Worm (Caenorhabditis elegans) whole organism, young adult: ENCODE measurements around the gene kvs-3.

ENCODE experiments used
- F23B12.7 ChIP-seq: sonication (generic microtip); optimal IDR thresholded peaks from 2 replicates; lab custom pipeline; 2017; ENCODE audit warnings: missing genetic modification characterization, mild to moderate bottlenecking, missing compliant biosample characterization, antibody characterized with exemption, moderate library complexity; ENCODE audit not compliant: insufficient read depth
- F33H1.4 ChIP-seq: fragments of 200-800 bp; sonication (Bioruptor generic); IDR thresholded peaks from 2 replicates; pipeline ENCODE4 v1.3.6; 2022; ENCODE audit warnings: missing genetic modification reagents, missing genetic modification characterization, missing compliant biosample characterization
- F39B2.1 ChIP-seq: fragments of 200-800 bp; sonication (Bioruptor generic); IDR thresholded peaks from 2 replicates; pipeline ENCODE4 v1.3.6; 2022; ENCODE audit warnings: missing genetic modification reagents, missing genetic modification characterization, missing compliant biosample characterization
- F57C9.4 ChIP-seq: sonication (generic microtip); optimal IDR thresholded peaks from 2 replicates; lab custom pipeline; 2017; ENCODE audit warnings: mild to moderate bottlenecking, missing genetic modification characterization, missing compliant biosample characterization
- K12H6.12 ChIP-seq: fragments of 200-800 bp; sonication (Bioruptor generic); optimal IDR thresholded peaks from 2 replicates; lab custom pipeline; 2018; ENCODE audit warnings: mild to moderate bottlenecking, missing genetic modification characterization, missing compliant biosample characterization
- T07F8.4 ChIP-seq: sonication (generic microtip); optimal IDR thresholded peaks from 2 replicates; lab custom pipeline; 2016; ENCODE audit warnings: mild to moderate bottlenecking, missing genetic modification characterization, moderate library complexity, missing compliant biosample characterization
- T26A5.8 ChIP-seq: sonication (generic microtip); optimal IDR thresholded peaks from 2 replicates; lab custom pipeline; 2016; ENCODE audit warnings: missing genetic modification characterization, missing compliant biosample characterization
- Y53G8AR.9 ChIP-seq: fragments of 200-800 bp; sonication (Bioruptor generic); conservative IDR thresholded peaks from 2 replicates; pipeline ENCODE4 v1.3.6; 2022; ENCODE audit warnings: missing genetic modification reagents, missing genetic modification characterization, missing compliant biosample characterization
- Y79H2A.3 ChIP-seq: fragments of 200-800 bp; sonication (Bioruptor generic); conservative IDR thresholded peaks from 2 replicates; pipeline ENCODE4 v1.3.6; 2022; ENCODE audit warnings: missing genetic modification reagents, missing genetic modification characterization, missing compliant biosample characterization
- akir-1 ChIP-seq: fragments of 200-800 bp; sonication (Bioruptor generic); optimal IDR thresholded peaks from 2 replicates; lab custom pipeline; 2018; ENCODE audit warnings: mild to moderate bottlenecking, missing genetic modification characterization, moderate library complexity, missing compliant biosample characterization
- ama-1 ChIP-seq, 3 experiments: fragments of 150-350 bp in 1 of 3; sonication (generic microtip) in 2 of 3; optimal IDR thresholded peaks; 2 replicates each; lab custom pipeline; 2014 to 2018; ENCODE audit warnings: missing biosample characterization in 2 of 3, missing genetic modification characterization in 2 of 3, missing genetic modification reagents in 2 of 3
- athp-1 ChIP-seq: sonication (generic microtip); optimal IDR thresholded peaks from 2 replicates; lab custom pipeline; 2017; ENCODE audit warnings: mild to moderate bottlenecking, missing genetic modification characterization, missing compliant biosample characterization
- cebp-1 ChIP-seq, 2 experiments: fragments of 200-800 bp in 1 of 2; sonication (Bioruptor generic) in 1 of 2; sonication (generic microtip) in 1 of 2; IDR thresholded peaks in 1 of 2; optimal IDR thresholded peaks in 1 of 2; 2 replicates each; pipeline versions ENCODE4 v1.3.6 to Lab custom; 2017 to 2022; ENCODE audit warnings: missing compliant biosample characterization in 2 of 2, missing genetic modification characterization in 2 of 2, mild to moderate bottlenecking in 1 of 2, missing genetic modification reagents in 1 of 2, moderate library complexity in 1 of 2
- cebp-2 ChIP-seq: fragments of 200-800 bp; sonication (Bioruptor generic); IDR thresholded peaks from 2 replicates; pipeline ENCODE4 v1.3.6; 2022; ENCODE audit warnings: missing genetic modification characterization, missing compliant biosample characterization
- ceh-40 ChIP-seq: fragments of 200-800 bp; sonication (Bioruptor generic); IDR thresholded peaks from 2 replicates; pipeline ENCODE4 v1.3.6; 2022; ENCODE audit warnings: missing genetic modification characterization, missing compliant biosample characterization
- chd-7 ChIP-seq: sonication (generic microtip); optimal IDR thresholded peaks from 2 replicates; lab custom pipeline; 2016; ENCODE audit warnings: mild to moderate bottlenecking, missing genetic modification characterization, moderate library complexity, missing compliant biosample characterization
- die-1 ChIP-seq: sonication (generic microtip); optimal IDR thresholded peaks from 2 replicates; lab custom pipeline; 2016; ENCODE audit warnings: missing genotype, mild to moderate bottlenecking, missing genetic modification characterization, missing compliant biosample characterization
- dpff-1 ChIP-seq: sonication (generic microtip); optimal IDR thresholded peaks from 2 replicates; lab custom pipeline; 2017; ENCODE audit warnings: mild to moderate bottlenecking, missing genetic modification characterization, missing compliant biosample characterization
- dpl-1 ChIP-seq: fragments of 150-350 bp; optimal IDR thresholded peaks from 2 replicates; lab custom pipeline; 2014; ENCODE audit warnings: missing biosample characterization, missing genetic modification reagents, missing genetic modification characterization
- efl-1 ChIP-seq: fragments of 150-350 bp; optimal IDR thresholded peaks from 2 replicates; lab custom pipeline; 2014; ENCODE audit warnings: missing biosample characterization, missing genetic modification reagents, missing genetic modification characterization
- fkh-3 ChIP-seq: sonication (generic microtip); optimal IDR thresholded peaks from 2 replicates; lab custom pipeline; 2016; ENCODE audit warnings: mild to moderate bottlenecking, missing genetic modification characterization, missing compliant biosample characterization
- gei-17 ChIP-seq: fragments of 200-800 bp; sonication (Bioruptor generic); optimal IDR thresholded peaks from 2 replicates; lab custom pipeline; 2018; ENCODE audit warnings: mild to moderate bottlenecking, missing genetic modification characterization, missing compliant biosample characterization
- hrde-1 ChIP-seq: sonication (generic microtip); optimal IDR thresholded peaks from 2 replicates; lab custom pipeline; 2016; ENCODE audit warnings: missing genetic modification characterization, mild to moderate bottlenecking, missing compliant biosample characterization, moderate library complexity, missing genotype, missing genetic modification reagents, borderline replicate concordance
- let-526 ChIP-seq: fragments of 200-800 bp; sonication (Bioruptor generic); IDR thresholded peaks from 2 replicates; pipeline ENCODE4 v1.3.6; 2022; ENCODE audit warnings: missing genetic modification reagents, missing genetic modification characterization, missing compliant biosample characterization
- let-607 ChIP-seq, 2 experiments: fragments of 200-800 bp in 1 of 2; sonication (Bioruptor generic) in 1 of 2; sonication (generic microtip) in 1 of 2; optimal IDR thresholded peaks; 2 replicates each; lab custom pipeline; 2016 to 2018; ENCODE audit warnings: mild to moderate bottlenecking in 2 of 2, missing compliant biosample characterization in 2 of 2, missing genetic modification characterization in 2 of 2, moderate library complexity in 2 of 2, missing genotype in 1 of 2
- lin-26 ChIP-seq: fragments of 200-800 bp; sonication (Bioruptor generic); IDR thresholded peaks from 2 replicates; pipeline ENCODE4 v1.3.6; 2022; ENCODE audit warnings: missing genetic modification reagents, missing genetic modification characterization, missing compliant biosample characterization
- lin-35 ChIP-seq, 3 experiments: fragments of 150-350 bp in 2 of 3; sonication (generic microtip) in 1 of 3; optimal IDR thresholded peaks; 2 replicates each; lab custom pipeline; 2014 to 2018; ENCODE audit warnings: missing biosample characterization in 3 of 3, missing genetic modification characterization in 3 of 3, missing genetic modification reagents in 3 of 3
- lir-1 ChIP-seq: fragments of 200-800 bp; sonication (Bioruptor generic); conservative IDR thresholded peaks from 2 replicates; pipeline ENCODE4 v1.3.6; 2022; ENCODE audit warnings: missing genetic modification reagents, missing genetic modification characterization, missing compliant biosample characterization
- lsl-1 ChIP-seq: fragments of 200-800 bp; sonication (Bioruptor generic); optimal IDR thresholded peaks from 2 replicates; lab custom pipeline; 2018; ENCODE audit warnings: mild to moderate bottlenecking, missing genetic modification characterization, moderate library complexity, missing compliant biosample characterization
- lsy-27 ChIP-seq: sonication (generic microtip); optimal IDR thresholded peaks from 2 replicates; lab custom pipeline; 2017; ENCODE audit warnings: missing genetic modification characterization, mild to moderate bottlenecking, missing compliant biosample characterization, antibody characterized with exemption, missing genotype, borderline replicate concordance; ENCODE audit not compliant: insufficient read depth
- madf-10 ChIP-seq: sonication (generic microtip); optimal IDR thresholded peaks from 2 replicates; lab custom pipeline; 2016; ENCODE audit warnings: mild to moderate bottlenecking, missing genetic modification characterization, missing compliant biosample characterization
- madf-6 ChIP-seq: fragments of 200-800 bp; sonication (Bioruptor generic); IDR thresholded peaks from 2 replicates; pipeline ENCODE4 v1.3.6; 2022; ENCODE audit warnings: missing genetic modification reagents, missing genetic modification characterization, missing compliant biosample characterization
- nhr-179 ChIP-seq: sonication (generic microtip); optimal IDR thresholded peaks from 2 replicates; lab custom pipeline; 2016; ENCODE audit warnings: mild to moderate bottlenecking, missing genetic modification characterization, missing compliant biosample characterization
- nhr-27 ChIP-seq: fragments of 200-800 bp; sonication (Bioruptor generic); optimal IDR thresholded peaks from 2 replicates; lab custom pipeline; 2018; ENCODE audit warnings: mild to moderate bottlenecking, missing genetic modification characterization, moderate library complexity, missing compliant biosample characterization
- nhr-80 ChIP-seq: sonication (generic microtip); optimal IDR thresholded peaks from 2 replicates; lab custom pipeline; 2016; ENCODE audit warnings: missing genetic modification characterization, missing compliant biosample characterization
- nhr-90 ChIP-seq: sonication (generic microtip); optimal IDR thresholded peaks from 2 replicates; lab custom pipeline; 2016; ENCODE audit warnings: missing genotype, mild to moderate bottlenecking, missing genetic modification characterization, missing compliant biosample characterization
- rec-8 ChIP-seq, 2 experiments: sonication (generic microtip); optimal IDR thresholded peaks; 2 replicates each; lab custom pipeline; 2016; ENCODE audit warnings: mild to moderate bottlenecking in 2 of 2, missing genetic modification characterization in 2 of 2, missing genetic modification reagents in 2 of 2, missing genotype in 2 of 2, missing biosample characterization in 1 of 2, missing compliant biosample characterization in 1 of 2, moderate library complexity in 1 of 2
- tlf-1 ChIP-seq: fragments of 200-800 bp; sonication (Bioruptor generic); optimal IDR thresholded peaks from 2 replicates; lab custom pipeline; 2018; ENCODE audit warnings: mild to moderate bottlenecking, missing genetic modification characterization, missing compliant biosample characterization
- unc-130 ChIP-seq: sonication (generic microtip); optimal IDR thresholded peaks from 2 replicates; lab custom pipeline; 2016; ENCODE audit warnings: missing genetic modification reagents, missing genetic modification characterization, missing compliant biosample characterization
- zim-3 ChIP-seq: sonication (generic microtip); optimal IDR thresholded peaks from 2 replicates; lab custom pipeline; 2017; ENCODE audit warnings: mild to moderate bottlenecking, missing genetic modification characterization, moderate library complexity, missing compliant biosample characterization

The kvs-3 gene

ce11 chrV:9321185-9321584, 3.1 kb downstream of the kvs-3 start, which contains the start of gene F44A2.7:
Gene F44A2.7, plus strand, starts transcription at chrV:9321485.
- TF ChIP-seq nhr-80 (tag; lab: Kevin White, UChicago) (peak; percentile 33), T07F8.4 (tag; lab: Kevin White, UChicago) (no peak)

DNA sequence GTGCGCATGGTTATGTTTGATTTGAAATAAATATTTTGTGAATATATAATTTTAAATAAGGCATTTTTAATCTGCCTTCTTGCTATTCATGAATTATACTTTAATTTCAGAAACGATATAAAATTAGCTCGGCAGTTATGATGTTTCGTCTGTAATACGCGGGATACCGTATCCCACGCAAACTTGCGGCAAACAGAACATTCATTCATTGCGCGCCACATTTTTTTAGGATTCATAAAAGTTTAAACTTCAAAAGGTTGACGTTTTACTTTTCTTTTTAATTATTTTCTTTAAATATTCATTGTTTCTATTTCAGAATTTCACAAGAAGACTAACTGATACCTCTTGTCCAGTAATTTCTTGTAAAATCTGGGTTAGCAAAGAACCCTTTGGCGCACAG, 4.8 kb downstream of the kvs-3 start, which contains the start of gene tag-153:
Gene tag-153 (plus strand): TSS at position 200 of the 400 bp plus-strand sequence.
- TF ChIP-seq T26A5.8 (tag; lab: Kevin White, UChicago), result no peak
- no peak for TF ChIP-seq zim-3 (tag; lab: Kevin White, UChicago)
- TF ChIP-seq F39B2.1 (GFP tag; lab: Robert Waterston, UW), result no peak
- peak; percentile 66 for TF ChIP-seq efl-1 (GFP tag; lab: Kevin White, UChicago)
- peak; percentile 17 for TF ChIP-seq dpl-1 (GFP tag; lab: Kevin White, UChicago)
- peak; percentile 62; the same call in 1 of the 2 replicates for TF ChIP-seq madf-6 (GFP tag; lab: Robert Waterston, UW)
- no peak for TF ChIP-seq nhr-179
- TF ChIP-seq tlf-1 (GFP tag; lab: Kevin White, UChicago), result no peak

- TF ChIP-seq nhr-80 (tag; lab: Kevin White, UChicago), result peak; percentile 54
- TF ChIP-seq madf-6 (GFP tag; lab: Robert Waterston, UW), result no peak
Observed at ce11 chrV:9324167-9324566, 6.1 kb downstream of the kvs-3 start.

DNA sequence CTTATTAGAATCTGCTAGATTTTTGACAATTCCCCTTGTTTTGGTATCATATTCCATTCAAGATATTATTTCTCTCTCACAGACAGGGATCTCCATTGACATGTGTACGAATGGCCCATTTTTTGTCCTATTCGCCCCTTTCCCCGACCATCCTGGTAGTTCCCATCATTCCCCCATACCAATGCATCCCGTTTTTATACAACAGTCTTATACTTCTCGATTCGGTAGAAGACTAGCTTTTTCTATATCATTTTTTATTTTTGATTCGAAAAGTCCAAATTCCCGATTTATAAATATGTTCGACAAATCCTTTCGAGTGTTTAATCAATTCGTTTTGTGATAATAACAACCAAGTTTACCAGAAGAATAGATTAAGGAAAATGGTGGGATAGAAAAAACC, 8.8 kb downstream of the kvs-3 start:
- no peak for TF ChIP-seq nhr-27 (tag; lab: Kevin White, UChicago)
- TF ChIP-seq die-1, result no peak
- TF ChIP-seq unc-130 (GFP tag; lab: Kevin White, UChicago), result no peak
- TF ChIP-seq Y79H2A.3 (GFP tag; lab: Robert Waterston, UW), result 0 out of 2 replicates have a peak, but pooled peaks have one; percentile 29
- TF ChIP-seq athp-1 (tag; lab: Kevin White, UChicago), result peak; percentile 24
- peak in 1 of 3 experiments; percentile 12 for TF ChIP-seq lin-35 (GFP tag; optimal IDR thresholded peaks at IDR 0.05; lab: Kevin White, UChicago)
- TF ChIP-seq cebp-1 (GFP tag; IDR thresholded peaks at IDR 0.05; lab: Robert Waterston, UW), result peak; percentile 49; the same call in 1 of the 2 replicates
- peak; percentile 43 for TF ChIP-seq cebp-1 (tag; optimal IDR thresholded peaks at IDR 0.05; lab: Kevin White, UChicago)
- TF ChIP-seq akir-1 (GFP tag; lab: Kevin White, UChicago), result no peak
- TF ChIP-seq ceh-40 (GFP tag; lab: Robert Waterston, UW), result no peak
- TF ChIP-seq lsl-1 (GFP tag; lab: Kevin White, UChicago), result no peak
- 0 out of 2 replicates have a peak, but pooled peaks have one; percentile 21 for TF ChIP-seq madf-6 (GFP tag; lab: Robert Waterston, UW)
- no peak for TF ChIP-seq F23B12.7 (tag; lab: Kevin White, UChicago)
- TF ChIP-seq madf-10 (tag; lab: Kevin White, UChicago), result no peak
- TF ChIP-seq lsy-27 (tag; lab: Kevin White, UChicago), result no peak
- peak; percentile 4 for TF ChIP-seq dpff-1 (tag; lab: Kevin White, UChicago)
- TF ChIP-seq chd-7 (tag; lab: Kevin White, UChicago), result no peak
- TF ChIP-seq let-607 (tag; optimal IDR thresholded peaks at IDR 0.05; lab: Kevin White, UChicago), result no peak
- peak; percentile 9 for TF ChIP-seq K12H6.12 (tag; lab: Kevin White, UChicago)
- no peak for TF ChIP-seq nhr-90 (tag; lab: Kevin White, UChicago)
- no peak for TF ChIP-seq fkh-3 (tag; lab: Kevin White, UChicago)
- TF ChIP-seq lin-26, result peak; percentile 55; the same call in 1 of the 2 replicates
- TF ChIP-seq hrde-1 (tag; lab: Kevin White, UChicago), result peak; percentile 72
- no peak for TF ChIP-seq lir-1 (GFP tag; lab: Robert Waterston, UW)
- no peak for TF ChIP-seq F57C9.4 (tag; lab: Kevin White, UChicago)
- 0 out of 2 replicates have a peak, but pooled peaks have one; percentile 56 for TF ChIP-seq Y53G8AR.9
- TF ChIP-seq F33H1.4 (GFP tag; lab: Robert Waterston, UW), result no peak
- no peak for TF ChIP-seq ama-1 (optimal IDR thresholded peaks at IDR 0.05; lab: Kevin White, UChicago)
- TF ChIP-seq ama-1 (GFP tag; optimal IDR thresholded peaks at IDR 0.05; lab: Kevin White, UChicago), result peak in 1 of 2 experiments; percentile 4
- no peak for TF ChIP-seq gei-17 (GFP tag; lab: Kevin White, UChicago)
- TF ChIP-seq T07F8.4 (tag; lab: Kevin White, UChicago), result no peak
- TF ChIP-seq cebp-2 (GFP tag; lab: Robert Waterston, UW), result no peak
- TF ChIP-seq let-526 (GFP tag; lab: Robert Waterston, UW), result no peak
- TF ChIP-seq rec-8 (tag; optimal IDR thresholded peaks at IDR 0.05; lab: Kevin White, UChicago), result peak in 1 of 2 experiments; percentile 23
